Fruit fly (Drosophila melanogaster) whole organism, embryonic: ENCODE results near the gene CG5687.

Experiments
- BEAF-32 ChIP-seq: fragments of 200-800 bp; sonication (Bioruptor generic); optimal IDR thresholded peaks from 3 replicates; lab custom pipeline; 2017; ENCODE audit warnings: missing biosample characterization, missing genetic modification characterization, mild to moderate bottlenecking, moderate library complexity, missing genetic modification reagents
- CG1024 ChIP-seq: fragments of 200-800 bp; sonication (Bioruptor generic); IDR thresholded peaks from 2 replicates; pipeline ENCODE4 v1.3.6; 2022; ENCODE audit warnings: missing biosample characterization, missing genetic modification characterization
- CG10321 ChIP-seq: fragments of 200-800 bp; sonication (Bioruptor generic); IDR thresholded peaks from 2 replicates; pipeline ENCODE4 v1.3.6; 2022; ENCODE audit warnings: missing biosample characterization, missing genetic modification characterization
- CG12391 ChIP-seq: fragments of 200-800 bp; sonication (Bioruptor generic); optimal IDR thresholded peaks from 3 replicates; lab custom pipeline; 2018; ENCODE audit warnings: missing biosample characterization, mild to moderate bottlenecking, missing genetic modification characterization, moderate library complexity
- CG13424 ChIP-seq: fragments of 200-800 bp; sonication (Bioruptor generic); optimal IDR thresholded peaks from 2 replicates; lab custom pipeline; 2019; ENCODE audit warnings: missing biosample characterization, mild to moderate bottlenecking, missing genetic modification characterization, moderate library complexity
- CG14710 ChIP-seq: fragments of 200-800 bp; sonication (Bioruptor generic); optimal IDR thresholded peaks from 3 replicates; lab custom pipeline; 2019; ENCODE audit warnings: missing biosample characterization, mild to moderate bottlenecking, missing genetic modification characterization, moderate library complexity
- CG15514 ChIP-seq: fragments of 200-800 bp; sonication (Bioruptor generic); optimal IDR thresholded peaks from 3 replicates; lab custom pipeline; 2017; ENCODE audit warnings: missing biosample characterization, missing genetic modification characterization, mild to moderate bottlenecking, moderate library complexity, missing genetic modification reagents
- CG16815 ChIP-seq: fragments of 200-800 bp; sonication (Bioruptor generic); optimal IDR thresholded peaks from 3 replicates; lab custom pipeline; 2017; ENCODE audit warnings: missing biosample characterization, mild to moderate bottlenecking, missing genetic modification characterization
- CG17328 ChIP-seq: fragments of 200-800 bp; sonication (Bioruptor generic); IDR thresholded peaks from 2 replicates; pipeline ENCODE4 v1.3.6; 2022; ENCODE audit warnings: missing biosample characterization, missing genetic modification characterization
- CG17359 ChIP-seq: fragments of 200-800 bp; sonication (Bioruptor generic); optimal IDR thresholded peaks from 3 replicates; lab custom pipeline; 2018; ENCODE audit warnings: missing biosample characterization, mild to moderate bottlenecking, missing genetic modification characterization, moderate library complexity
- CG17802 ChIP-seq: fragments of 200-800 bp; sonication (Bioruptor generic); optimal IDR thresholded peaks from 2 replicates; lab custom pipeline; 2018; ENCODE audit warnings: missing biosample characterization, mild to moderate bottlenecking, missing genetic modification characterization, moderate library complexity
- CG4404 ChIP-seq: fragments of 200-800 bp; sonication (Bioruptor generic); IDR thresholded peaks from 2 replicates; pipeline ENCODE4 v1.3.6; 2022; ENCODE audit warnings: missing biosample characterization, missing genetic modification characterization
- CG6654 ChIP-seq: fragments of 200-800 bp; sonication (Bioruptor generic); optimal IDR thresholded peaks from 2 replicates; lab custom pipeline; 2017; ENCODE audit warnings: missing biosample characterization, mild to moderate bottlenecking, missing genetic modification characterization
- CG7357 ChIP-seq: fragments of 200-800 bp; sonication (Bioruptor generic); IDR thresholded peaks from 3 replicates; pipeline ENCODE4 v1.3.6; 2022; ENCODE audit warnings: missing biosample characterization, missing genetic modification characterization
- CG8944 ChIP-seq: fragments of 200-800 bp; sonication (Bioruptor generic); optimal IDR thresholded peaks from 3 replicates; lab custom pipeline; 2016; ENCODE audit warnings: missing biosample characterization, missing genetic modification characterization
- CG9727 ChIP-seq: fragments of 200-800 bp; sonication (Bioruptor generic); optimal IDR thresholded peaks from 3 replicates; lab custom pipeline; 2017; ENCODE audit warnings: missing biosample characterization, mild to moderate bottlenecking, missing genetic modification characterization
- CG9817 ChIP-seq: fragments of 200-800 bp; sonication (Bioruptor generic); optimal IDR thresholded peaks from 2 replicates; lab custom pipeline; 2018; ENCODE audit warnings: missing biosample characterization, mild to moderate bottlenecking, missing genetic modification characterization, moderate library complexity
- D ChIP-seq, 2 experiments: fragments of 200-800 bp in 1 of 2; fragments of >200 bp in 1 of 2; sonication (Bioruptor generic) in 1 of 2; optimal IDR thresholded peaks; 2 replicates in 1 of 2; 3 replicates in 1 of 2; lab custom pipeline; 2017; ENCODE audit warnings: mild to moderate bottlenecking in 1 of 2, missing biosample characterization in 1 of 2, missing genetic modification characterization in 1 of 2, missing genetic modification reagents in 1 of 2
- Deaf1 ChIP-seq: fragments of 200-800 bp; optimal IDR thresholded peaks from 3 replicates; lab custom pipeline; 2019; ENCODE audit warnings: missing biosample characterization, mild to moderate bottlenecking, missing genetic modification characterization, moderate library complexity
- Drgx ChIP-seq: fragments of 200-800 bp; sonication (Bioruptor generic); IDR thresholded peaks from 2 replicates; pipeline ENCODE4 v1.3.6; 2022; ENCODE audit warnings: missing biosample characterization, missing genetic modification characterization
- Ets65A ChIP-seq: fragments of 200-800 bp; sonication (Bioruptor generic); peaks from one replicate; lab custom pipeline; 2016; ENCODE audit warnings: missing biosample characterization, missing genetic modification characterization
- Fer3 ChIP-seq: fragments of 200-800 bp; sonication (Bioruptor generic); optimal IDR thresholded peaks from 2 replicates; lab custom pipeline; 2018; ENCODE audit warnings: missing biosample characterization, mild to moderate bottlenecking, missing genetic modification characterization, moderate library complexity
- Hmr ChIP-seq: fragments of 200-800 bp; sonication (Bioruptor generic); optimal IDR thresholded peaks from 3 replicates; lab custom pipeline; 2017; ENCODE audit warnings: mild to moderate bottlenecking, missing biosample characterization, missing genetic modification reagents, missing genetic modification characterization
- Meics ChIP-seq: fragments of 200-800 bp; sonication (Bioruptor generic); optimal IDR thresholded peaks from 2 replicates; lab custom pipeline; 2017; ENCODE audit warnings: missing biosample characterization, mild to moderate bottlenecking, missing genetic modification characterization
- NC2α ChIP-seq: fragments of 200-800 bp; sonication (Bioruptor generic); optimal IDR thresholded peaks from 2 replicates; lab custom pipeline; 2016; ENCODE audit warnings: missing biosample characterization, missing genetic modification characterization
- NFAT ChIP-seq: fragments of 200-800 bp; sonication (Bioruptor generic); IDR thresholded peaks from 2 replicates; pipeline ENCODE4 v1.3.6; 2022; ENCODE audit warnings: missing biosample characterization, missing genetic modification characterization
- Nf-YB ChIP-seq: fragments of 200-800 bp; sonication (Bioruptor generic); optimal IDR thresholded peaks from 3 replicates; lab custom pipeline; 2019; ENCODE audit warnings: missing biosample characterization, mild to moderate bottlenecking, missing genetic modification characterization, moderate library complexity
- Sox100B ChIP-seq: fragments of 200-800 bp; sonication (Bioruptor generic); optimal IDR thresholded peaks from 3 replicates; lab custom pipeline; 2018; ENCODE audit warnings: missing biosample characterization, mild to moderate bottlenecking, missing genetic modification characterization
- Sry-δ ChIP-seq: fragments of 200-800 bp; sonication (Bioruptor generic); optimal IDR thresholded peaks from 2 replicates; lab custom pipeline; 2016; ENCODE audit warnings: missing biosample characterization, missing genetic modification characterization
- cad ChIP-seq: fragments of >200 bp; optimal IDR thresholded peaks from 2 replicates; lab custom pipeline; 2017; ENCODE audit warnings: missing biosample characterization, missing genetic modification characterization
- dysf ChIP-seq: fragments of 200-800 bp; sonication (Bioruptor generic); IDR thresholded peaks from 3 replicates; pipeline ENCODE4 v1.3.6; 2022; ENCODE audit warnings: missing biosample characterization, missing genetic modification characterization
- emc ChIP-seq: fragments of 200-800 bp; sonication (Bioruptor generic); optimal IDR thresholded peaks from 2 replicates; lab custom pipeline; 2016; ENCODE audit warnings: missing biosample characterization, missing genetic modification characterization
- gcm ChIP-seq: fragments of 200-800 bp; sonication (Bioruptor generic); optimal IDR thresholded peaks from 2 replicates; lab custom pipeline; 2019; ENCODE audit warnings: missing biosample characterization, mild to moderate bottlenecking, missing genetic modification characterization, moderate library complexity
- gem ChIP-seq: fragments of 200-800 bp; sonication (Bioruptor generic); optimal IDR thresholded peaks from 2 replicates; lab custom pipeline; 2019; ENCODE audit warnings: missing biosample characterization, mild to moderate bottlenecking, missing genetic modification characterization, moderate library complexity
- ham ChIP-seq: fragments of 200-800 bp; sonication (Bioruptor generic); IDR thresholded peaks from 2 replicates; pipeline ENCODE4 v1.3.6; 2022; ENCODE audit warnings: missing biosample characterization, missing genetic modification characterization
- insv ChIP-seq, 2 experiments: fragments of 200-800 bp; sonication (Bioruptor generic); optimal IDR thresholded peaks; 3 replicates each; lab custom pipeline; 2016 to 2018; ENCODE audit warnings: missing biosample characterization in 2 of 2, missing genetic modification characterization in 2 of 2
- jumu ChIP-seq: fragments of 200-800 bp; sonication (Bioruptor generic); optimal IDR thresholded peaks from 3 replicates; lab custom pipeline; 2016; ENCODE audit warnings: missing biosample characterization, missing genetic modification characterization
- nerfin-1 ChIP-seq: fragments of 200-800 bp; sonication (Bioruptor generic); optimal IDR thresholded peaks from 3 replicates; lab custom pipeline; 2019; ENCODE audit warnings: missing biosample characterization, mild to moderate bottlenecking, missing genetic modification characterization, moderate library complexity
- nom ChIP-seq: fragments of 200-800 bp; sonication (Bioruptor generic); optimal IDR thresholded peaks from 2 replicates; lab custom pipeline; 2017; ENCODE audit warnings: missing biosample characterization, missing genetic modification characterization, mild to moderate bottlenecking, moderate library complexity, missing genetic modification reagents
- pita ChIP-seq: fragments of 200-800 bp; sonication (Bioruptor generic); optimal IDR thresholded peaks from 2 replicates; lab custom pipeline; 2017; ENCODE audit warnings: missing biosample characterization, mild to moderate bottlenecking, missing genetic modification characterization
- prd ChIP-seq, 3 experiments: fragments of >200 bp in 2 of 3; fragments of 200-800 bp in 1 of 3; sonication (Bioruptor generic) in 1 of 3; optimal IDR thresholded peaks in 2 of 3; IDR thresholded peaks in 1 of 3; 2 replicates in 2 of 3; 3 replicates in 1 of 3; pipeline versions ENCODE4 v1.3.6 to Lab custom; 2017 to 2022; ENCODE audit warnings: missing biosample characterization in 1 of 3, missing genetic modification characterization in 1 of 3
- row ChIP-seq: fragments of 200-800 bp; sonication (Bioruptor generic); IDR thresholded peaks from 3 replicates; pipeline ENCODE4 v1.3.6; 2022; ENCODE audit warnings: missing biosample characterization, missing genetic modification characterization
- sens ChIP-seq: fragments of 200-800 bp; sonication (Bioruptor generic); peaks from one replicate; lab custom pipeline; 2016; ENCODE audit warnings: missing biosample characterization, missing genetic modification characterization
- slbo ChIP-seq: fragments of 200-800 bp; sonication (Bioruptor generic); IDR thresholded peaks from 2 replicates; pipeline ENCODE4 v1.3.6; 2022; ENCODE audit warnings: missing biosample characterization, missing genetic modification characterization
- wdn ChIP-seq: fragments of 200-800 bp; sonication (Bioruptor generic); IDR thresholded peaks from 2 replicates; pipeline ENCODE4 v1.3.6; 2022; ENCODE audit warnings: missing biosample characterization, missing genetic modification characterization

Gene CG5687

DNA sequence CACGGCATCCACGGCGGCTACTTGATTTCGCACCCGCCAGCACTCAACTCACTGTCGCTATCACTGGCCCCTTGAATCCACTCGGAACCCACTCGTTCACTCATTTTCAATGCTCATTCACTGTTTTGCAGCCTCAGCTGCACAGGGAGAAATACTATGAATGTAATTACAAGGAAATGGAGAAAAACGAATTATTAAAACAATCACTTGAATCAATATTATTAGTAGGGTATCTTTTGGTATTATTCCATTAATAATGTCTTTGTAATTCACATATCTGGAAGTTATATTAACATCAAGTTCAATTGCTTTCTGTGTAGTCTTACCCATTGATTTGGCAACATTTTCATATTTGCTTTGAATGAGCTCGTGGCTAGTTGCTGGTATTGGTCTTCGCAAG is 38.3 kb downstream of the CG5687 start:
- TF ChIP-seq Drgx (GFP tag; lab: Robert Waterston, UW), result peak; percentile 93
- no peak for TF ChIP-seq CG1024 (GFP tag; lab: Robert Waterston, UW)

DNA sequence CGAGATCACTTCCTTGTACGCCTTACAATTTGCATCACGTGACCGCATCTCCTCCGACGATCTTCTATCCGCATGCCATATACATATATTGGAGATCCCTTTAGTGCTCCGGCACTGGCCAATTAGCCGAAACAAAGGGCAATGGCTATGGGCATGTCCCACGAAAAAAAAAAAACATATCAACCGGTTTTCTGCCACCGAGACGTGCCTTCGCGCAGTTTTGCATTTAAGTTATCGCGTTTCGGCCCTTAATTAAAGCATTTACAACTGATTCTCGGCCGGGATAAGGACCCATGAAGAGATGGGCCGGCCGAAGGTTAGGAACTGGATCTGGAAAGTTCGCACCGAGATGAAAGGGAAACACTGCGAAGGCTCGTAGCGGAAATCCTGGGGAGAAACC is 39.3 kb downstream of the CG5687 start:
- TF ChIP-seq insv (GFP tag; optimal IDR thresholded peaks at IDR 0.05; lab: Kevin White, UChicago) (no peak), CG10321 (GFP tag; lab: Robert Waterston, UW) (no peak), CG14710 (no peak), Meics (no peak), emc (GFP tag; lab: Kevin White, UChicago) (no peak)
- TF ChIP-seq, all 482 proteins: peak for 0

DNA sequence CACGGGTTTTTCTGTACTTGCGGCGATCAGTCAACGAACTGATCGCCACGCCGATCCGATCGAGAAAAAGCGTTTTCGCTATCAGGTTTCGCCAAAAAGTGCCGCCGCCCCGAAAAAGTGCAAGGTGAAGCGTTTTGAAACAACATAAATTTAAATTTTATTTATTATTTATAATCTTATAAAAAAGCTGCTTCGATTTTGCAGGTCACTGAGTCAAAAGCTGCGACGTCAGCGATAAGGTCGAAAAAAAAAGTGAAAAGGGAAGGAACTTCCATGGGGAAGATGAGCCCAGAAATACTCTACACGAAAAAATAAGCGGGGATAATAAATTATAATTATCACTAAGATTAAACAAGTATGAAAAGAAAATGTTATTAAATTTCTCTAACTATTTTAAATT is 41.2 kb downstream of the CG5687 start:
- peak; percentile 0 for TF ChIP-seq Ets65A (GFP tag; lab: Kevin White, UChicago)
- no peak for TF ChIP-seq gcm (GFP tag; lab: Kevin White, UChicago)
- TF ChIP-seq, all 482 proteins: peak for 1

DNA sequence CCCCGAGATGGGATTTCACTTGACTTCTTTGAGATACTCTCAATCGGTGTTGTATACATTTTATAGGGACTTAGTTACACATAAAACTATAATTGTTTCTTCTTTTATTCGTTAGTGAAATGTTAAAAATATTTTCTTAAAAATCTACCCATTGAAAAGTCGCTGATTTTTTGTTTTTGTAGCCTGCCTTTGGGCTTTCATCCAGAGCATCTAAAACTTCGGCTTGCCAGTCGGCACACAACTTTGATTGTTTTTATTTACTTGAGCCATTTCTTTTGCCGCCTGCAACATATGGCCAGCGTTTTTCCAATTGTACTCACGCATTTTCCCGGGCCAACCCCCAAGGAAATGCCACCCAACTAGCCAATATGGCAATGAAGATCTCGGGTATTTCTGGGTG is 47.0 kb downstream of the CG5687 start:
- TF ChIP-seq NFAT (GFP tag; lab: Robert Waterston, UW) (no peak), cad (GFP tag; lab: Kevin White, UChicago) (peak; percentile 16), gem (peak; percentile 43), CG9727 (GFP tag; lab: Kevin White, UChicago) (no peak), Nf-YB (peak; percentile 3), Sry-δ (GFP tag; lab: Kevin White, UChicago) (no peak), nom (GFP tag; lab: Kevin White, UChicago) (peak; percentile 16), CG13424 (peak; percentile 3), dysf (GFP tag; lab: Robert Waterston, UW) (peak; percentile 53; the same call in 2 of the 3 replicates), sens (peak; percentile 38), slbo (GFP tag; lab: Robert Waterston, UW) (0 out of 2 replicates have a peak, but pooled peaks have one; percentile 17), Fer3 (peak; percentile 15), jumu (GFP tag; lab: Kevin White, UChicago) (no peak), CG17359 (peak; percentile 55), Hmr (GFP tag; lab: Kevin White, UChicago) (peak; percentile 22), CG7357 (GFP tag; lab: Robert Waterston, UW) (0 out of 3 replicates have a peak, but pooled peaks have one; percentile 17), BEAF-32 (GFP tag; lab: Kevin White, UChicago) (no peak), CG8944 (GFP tag; lab: Kevin White, UChicago) (no peak), row (GFP tag; lab: Robert Waterston, UW) (peak; percentile 47; the same call in 2 of the 3 replicates), CG17328 (GFP tag; lab: Robert Waterston, UW) (no peak), CG9817 (no peak), CG6654 (peak; percentile 92), NC2α (no peak), wdn (GFP tag; lab: Robert Waterston, UW) (0 out of 2 replicates have a peak, but pooled peaks have one; percentile 7)

DNA sequence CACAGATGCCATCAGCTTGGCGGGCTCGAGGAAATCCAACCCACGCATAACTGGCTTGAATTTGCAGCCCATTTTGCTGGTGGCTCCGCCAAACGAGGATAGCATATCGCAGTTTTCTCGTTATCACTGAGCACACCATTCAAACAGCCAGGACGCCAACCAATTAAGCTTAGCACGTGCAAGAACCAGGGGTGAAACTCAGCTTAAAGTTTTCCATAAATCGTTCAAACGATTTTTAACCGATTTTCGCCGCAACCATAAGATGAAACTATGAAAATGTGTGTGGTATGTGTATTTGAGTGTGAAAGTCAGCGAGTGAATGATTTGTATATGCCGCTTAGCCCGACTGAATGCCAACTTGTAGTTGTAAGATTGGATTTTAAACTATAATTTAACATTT is 48.0 kb downstream of the CG5687 start:
- peak; percentile 38 for TF ChIP-seq CG15514 (GFP tag; lab: Kevin White, UChicago)
- TF ChIP-seq ham, result no peak
- no peak for TF ChIP-seq prd (optimal IDR thresholded peaks at IDR 0.05; lab: Kevin White, UChicago)
- TF ChIP-seq prd (GFP tag; IDR thresholded peaks at IDR 0.05; lab: Robert Waterston, UW), result no peak
- peak; percentile 82 for TF ChIP-seq pita
- TF ChIP-seq Deaf1 (tag; lab: Kevin White, UChicago), result no peak
- no peak for TF ChIP-seq D (optimal IDR thresholded peaks at IDR 0.05; lab: Kevin White, UChicago)
- no peak for TF ChIP-seq D (GFP tag; optimal IDR thresholded peaks at IDR 0.05; lab: Kevin White, UChicago)
- TF ChIP-seq CG17802 (tag; lab: Kevin White, UChicago), result no peak
- no peak for TF ChIP-seq CG16815
- peak; percentile 20 for TF ChIP-seq BEAF-32 (GFP tag; lab: Kevin White, UChicago)
- TF ChIP-seq CG12391 (tag; lab: Kevin White, UChicago), result no peak
- TF ChIP-seq Sox100B (GFP tag; lab: Kevin White, UChicago), result no peak
- TF ChIP-seq nerfin-1 (tag; lab: Kevin White, UChicago), result no peak
- no peak for TF ChIP-seq CG4404 (GFP tag; lab: Robert Waterston, UW)
